Worm (Caenorhabditis elegans) whole organism, mixed stage, embryonic: ENCODE measurements around the gene W03D2.9.

Source experiments
- blmp-1 ChIP-seq: fragments of 150-350 bp; optimal IDR thresholded peaks from 2 replicates; lab custom pipeline; 2014; ENCODE audit warnings: missing biosample characterization, missing genetic modification characterization
- ces-1 ChIP-seq: fragments of 150-350 bp; optimal IDR thresholded peaks from 2 replicates; lab custom pipeline; 2014; ENCODE audit warnings: missing biosample characterization, missing genetic modification reagents, missing genetic modification characterization
- cnd-1 ChIP-seq: fragments of 200-800 bp; sonication (Bioruptor generic); optimal IDR thresholded peaks from 2 replicates; lab custom pipeline; 2018; ENCODE audit warnings: mild to moderate bottlenecking, missing genetic modification characterization, missing compliant biosample characterization
- elt-1 ChIP-seq: sonication (generic microtip); optimal IDR thresholded peaks from 2 replicates; lab custom pipeline; 2017; ENCODE audit warnings: missing genetic modification characterization, mild to moderate bottlenecking, missing compliant biosample characterization, antibody characterized with exemption, moderate library complexity, borderline replicate concordance; ENCODE audit not compliant: insufficient read depth
- mab-5 ChIP-seq: fragments of 150-350 bp; optimal IDR thresholded peaks from 2 replicates; lab custom pipeline; 2014; ENCODE audit warnings: missing biosample characterization, missing genetic modification characterization
- nhr-237 ChIP-seq: fragments of 150-350 bp; optimal IDR thresholded peaks from 2 replicates; lab custom pipeline; 2014; ENCODE audit warnings: missing biosample characterization, missing genetic modification characterization
- nhr-28 ChIP-seq: fragments of 150-350 bp; optimal IDR thresholded peaks from 2 replicates; lab custom pipeline; 2014; ENCODE audit warnings: missing biosample characterization, missing genetic modification characterization
- pha-4 ChIP-seq: fragments of 150-350 bp; optimal IDR thresholded peaks from 2 replicates; lab custom pipeline; 2018; ENCODE audit warnings: missing biosample characterization, missing genetic modification reagents, missing genetic modification characterization
- unc-39 ChIP-seq: fragments of 150-350 bp; optimal IDR thresholded peaks from 2 replicates; lab custom pipeline; 2014; ENCODE audit warnings: missing biosample characterization, missing genetic modification characterization
- unc-62 ChIP-seq: fragments of 150-350 bp; optimal IDR thresholded peaks from 2 replicates; lab custom pipeline; 2014; ENCODE audit warnings: missing biosample characterization, missing genetic modification reagents, missing genetic modification characterization
- zip-8 ChIP-seq: fragments of 150-350 bp; optimal IDR thresholded peaks from 2 replicates; lab custom pipeline; 2014; ENCODE audit warnings: missing biosample characterization, missing genetic modification characterization

ce11 chrIV:4028177-4028576 is 46.3 kb downstream of the W03D2.9 start:
- peak; percentile 1 for TF ChIP-seq pha-4 (tag; lab: Kevin White, UChicago)
- TF ChIP-seq unc-62 = peak; percentile 55
- TF ChIP-seq nhr-28 (tag; lab: Kevin White, UChicago) = no peak
- no peak for TF ChIP-seq cnd-1 (tag; lab: Kevin White, UChicago)
- no peak for TF ChIP-seq elt-1 (tag; lab: Kevin White, UChicago)
- no peak for TF ChIP-seq ces-1
- TF ChIP-seq mab-5 (tag; lab: Kevin White, UChicago) = no peak
- TF ChIP-seq blmp-1 (tag; lab: Kevin White, UChicago) = no peak
- TF ChIP-seq zip-8 (tag; lab: Kevin White, UChicago) = no peak
- no peak for TF ChIP-seq nhr-237 (tag; lab: Kevin White, UChicago)
- no peak for TF ChIP-seq unc-39 (tag; lab: Kevin White, UChicago)
